Worm (Caenorhabditis elegans): ENCODE measurements around the gene smf-1.

- no peak for TF ChIP-seq pqm-1 (tag; optimal IDR thresholded peaks at IDR 0.05)
- no peak for TF ChIP-seq sox-4 (tag; optimal IDR thresholded peaks at IDR 0.05)
- TF ChIP-seq lin-11 (tag; optimal IDR thresholded peaks at IDR 0.05) = no peak
- TF ChIP-seq pax-1 (tag; optimal IDR thresholded peaks at IDR 0.05) = no peak
- no peak for TF ChIP-seq npax-4 (tag; optimal IDR thresholded peaks at IDR 0.05)
- TF ChIP-seq pros-1 (tag; optimal IDR thresholded peaks at IDR 0.05) = no peak
- no peak for TF ChIP-seq pag-3 (tag; optimal IDR thresholded peaks at IDR 0.05; ENCODE audit: borderline replicate concordance)
- no peak for TF ChIP-seq elt-2 (tag; optimal IDR thresholded peaks at IDR 0.05)
- TF ChIP-seq ama-1 (optimal IDR thresholded peaks at IDR 0.05) = no peak
- TF ChIP-seq hlh-6 (tag; optimal IDR thresholded peaks at IDR 0.05) = no peak
- no peak for TF ChIP-seq ceh-6 (GFP tag; optimal IDR thresholded peaks at IDR 0.05)
Observed at ce11 chrX:6729593-6729992, 6.7 kb upstream of the smf-1 start, which contains the start of gene K11G12.6.
